Worm (Caenorhabditis elegans) whole organism, L3 larva: Measurements from ENCODE around the gene C14C6.2.

Experiments
- lin-39 ChIP-seq: fragments of 150-350 bp; optimal IDR thresholded peaks from 2 replicates; lab custom pipeline; 2018; ENCODE audit warnings: missing biosample characterization, missing genetic modification reagents, missing genetic modification characterization
- nhr-28 ChIP-seq: fragments of 150-350 bp; optimal IDR thresholded peaks from 2 replicates; lab custom pipeline; 2014; ENCODE audit warnings: missing biosample characterization, missing genetic modification characterization
- nhr-67 ChIP-seq: fragments of 150-350 bp; optimal IDR thresholded peaks from 2 replicates; lab custom pipeline; 2014; ENCODE audit warnings: missing biosample characterization, missing genetic modification characterization
- nhr-76 ChIP-seq: fragments of 150-350 bp; sonication (generic microtip); optimal IDR thresholded peaks from 5 replicates; lab custom pipeline; 2014; ENCODE audit warnings: missing biosample characterization, missing genetic modification characterization
- nhr-77 ChIP-seq: fragments of 150-350 bp; optimal IDR thresholded peaks from 2 replicates; lab custom pipeline; 2014; ENCODE audit warnings: missing biosample characterization, missing genetic modification characterization
- snpc-4 ChIP-seq: fragments of 150-350 bp; optimal IDR thresholded peaks from 2 replicates; lab custom pipeline; 2014; ENCODE audit warnings: missing biosample characterization, missing genetic modification characterization

ce11 chrV:587818-588217 lies 24.9 kb downstream of the C14C6.2 start, which contains the start of gene K06H6.1:
- TF ChIP-seq nhr-76 (no peak), nhr-77 (tag; lab: Kevin White, UChicago) (no peak), lin-39 (tag; lab: Kevin White, UChicago) (no peak), snpc-4 (tag; lab: Kevin White, UChicago) (no peak), nhr-28 (no peak), nhr-67 (tag; lab: Kevin White, UChicago) (no peak)
